Worm (Caenorhabditis elegans) whole organism, L1 larva: Measurements from ENCODE around the gene C01G5.4.

Experiments used
- C16A3.4 ChIP-seq: fragments of 150-350 bp; optimal IDR thresholded peaks from 2 replicates; lab custom pipeline; 2014; ENCODE audit warnings: missing biosample characterization, missing genetic modification characterization
- C34B4.2 ChIP-seq: sonication (generic microtip); optimal IDR thresholded peaks from 2 replicates; lab custom pipeline; 2017; ENCODE audit warnings: mild to moderate bottlenecking, missing genetic modification characterization, missing compliant biosample characterization
- aly-2 ChIP-seq: fragments of 150-350 bp; optimal IDR thresholded peaks from 2 replicates; lab custom pipeline; 2014; ENCODE audit warnings: missing biosample characterization, missing genetic modification characterization
- ama-1 ChIP-seq: fragments of 150-350 bp; optimal IDR thresholded peaks from 2 replicates; lab custom pipeline; 2014
- ceh-63 ChIP-seq: fragments of 200-800 bp; sonication (Bioruptor generic); optimal IDR thresholded peaks from 2 replicates; lab custom pipeline; 2018; ENCODE audit warnings: mild to moderate bottlenecking, missing genetic modification characterization, missing compliant biosample characterization
- ceh-8 ChIP-seq: fragments of 200-800 bp; sonication (Bioruptor generic); optimal IDR thresholded peaks from 2 replicates; lab custom pipeline; 2018; ENCODE audit warnings: mild to moderate bottlenecking, missing genetic modification characterization, moderate library complexity, missing compliant biosample characterization
- ceh-82 ChIP-seq, 3 experiments: fragments of 150-350 bp in 1 of 3; sonication (generic microtip) in 2 of 3; optimal IDR thresholded peaks; 2 replicates each; lab custom pipeline; 2014 to 2017; ENCODE audit warnings: missing biosample characterization in 3 of 3, missing genetic modification characterization in 3 of 3
- dpl-1 ChIP-seq, 3 experiments: fragments of 150-350 bp in 2 of 3; sonication (generic microtip) in 1 of 3; optimal IDR thresholded peaks; 2 replicates each; lab custom pipeline; 2014 to 2017; ENCODE audit warnings: missing biosample characterization in 3 of 3, missing genetic modification characterization in 3 of 3, missing genetic modification reagents in 3 of 3
- efl-1 ChIP-seq, 4 experiments: fragments of 150-350 bp; optimal IDR thresholded peaks in 3 of 4; peaks in 1 of 4; 1 replicate in 1 of 4; 2 replicates in 3 of 4; lab custom pipeline; 2014; ENCODE audit warnings: missing biosample characterization in 2 of 4, missing genetic modification characterization in 2 of 4, missing genetic modification reagents in 2 of 4
- efl-3 ChIP-seq: fragments of 200-800 bp; sonication (Bioruptor generic); optimal IDR thresholded peaks from 2 replicates; lab custom pipeline; 2018; ENCODE audit warnings: mild to moderate bottlenecking, missing genetic modification characterization, missing compliant biosample characterization
- egl-13 ChIP-seq: sonication (generic microtip); optimal IDR thresholded peaks from 2 replicates; lab custom pipeline; 2016; ENCODE audit warnings: missing genotype, missing genetic modification reagents, missing genetic modification characterization, missing compliant biosample characterization
- elt-2 ChIP-seq: sonication (generic microtip); optimal IDR thresholded peaks from 2 replicates; lab custom pipeline; 2016; ENCODE audit warnings: missing genetic modification characterization, mild to moderate bottlenecking, inconsistent platforms, missing compliant biosample characterization, missing genetic modification reagents
- elt-3 ChIP-seq, 6 experiments: fragments of 150-350 bp in 1 of 6; sonication (generic microtip); optimal IDR thresholded peaks; 2 replicates each; lab custom pipeline; 2017 to 2018; ENCODE audit warnings: missing biosample characterization in 6 of 6, missing genetic modification characterization in 6 of 6, inconsistent platforms in 1 of 6
- ets-5 ChIP-seq: fragments of 200-800 bp; sonication (Bioruptor generic); IDR thresholded peaks from 2 replicates; pipeline ENCODE4 v1.3.6; 2022; ENCODE audit warnings: missing genetic modification characterization, missing compliant biosample characterization
- fkh-10 ChIP-seq: sonication (generic microtip); optimal IDR thresholded peaks from 2 replicates; lab custom pipeline; 2017; ENCODE audit warnings: missing biosample characterization, missing genetic modification reagents, missing genetic modification characterization
- fkh-4 ChIP-seq: sonication (generic microtip); optimal IDR thresholded peaks from 2 replicates; lab custom pipeline; 2016; ENCODE audit warnings: missing compliant biosample characterization, missing genetic modification characterization, borderline replicate concordance
- fkh-8 ChIP-seq: sonication (generic microtip); optimal IDR thresholded peaks from 2 replicates; lab custom pipeline; 2016; ENCODE audit warnings: mild to moderate bottlenecking, missing genetic modification characterization, missing compliant biosample characterization
- fos-1 ChIP-seq: fragments of 150-350 bp; optimal IDR thresholded peaks from 2 replicates; lab custom pipeline; 2014; ENCODE audit warnings: missing biosample characterization, missing genetic modification characterization
- grh-1 ChIP-seq: fragments of 200-800 bp; sonication (Bioruptor generic); IDR thresholded peaks from 2 replicates; pipeline ENCODE4 v1.3.6; 2022; ENCODE audit warnings: missing genetic modification reagents, missing genetic modification characterization, missing compliant biosample characterization
- hlh-17 ChIP-seq: fragments of 200-800 bp; sonication (Bioruptor generic); optimal IDR thresholded peaks from 2 replicates; lab custom pipeline; 2018; ENCODE audit warnings: missing genetic modification characterization, mild to moderate bottlenecking, missing compliant biosample characterization, moderate library complexity, borderline replicate concordance
- hlh-4 ChIP-seq: sonication (generic microtip); optimal IDR thresholded peaks from 2 replicates; lab custom pipeline; 2016; ENCODE audit warnings: mild to moderate bottlenecking, missing genetic modification characterization, missing compliant biosample characterization
- hpl-2 ChIP-seq: fragments of 150-350 bp; optimal IDR thresholded peaks from 2 replicates; lab custom pipeline; 2014; ENCODE audit warnings: missing biosample characterization, missing genetic modification reagents, missing genetic modification characterization
- irx-1 ChIP-seq: sonication (generic microtip); optimal IDR thresholded peaks from 2 replicates; lab custom pipeline; 2016; ENCODE audit warnings: missing genetic modification characterization, missing compliant biosample characterization
- isw-1 ChIP-seq: fragments of 200-800 bp; sonication (Bioruptor generic); IDR thresholded peaks from 2 replicates; pipeline ENCODE4 v1.3.6; 2022; ENCODE audit warnings: missing genetic modification characterization, missing compliant biosample characterization
- lin-15B ChIP-seq: fragments of 150-350 bp; sonication (generic microtip); optimal IDR thresholded peaks from 3 replicates; lab custom pipeline; 2014; ENCODE audit warnings: missing biosample characterization, missing genetic modification characterization
- lin-39 ChIP-seq: fragments of 150-350 bp; optimal IDR thresholded peaks from 2 replicates; lab custom pipeline; 2014; ENCODE audit warnings: missing biosample characterization, missing genetic modification reagents, missing genetic modification characterization
- lir-3 ChIP-seq: sonication (generic microtip); optimal IDR thresholded peaks from 2 replicates; lab custom pipeline; 2016; ENCODE audit warnings: mild to moderate bottlenecking, missing genetic modification characterization, moderate library complexity, missing compliant biosample characterization; ENCODE audit not compliant: poor library complexity
- lsy-2 ChIP-seq, 2 experiments: fragments of 150-350 bp; optimal IDR thresholded peaks; 2 replicates each; lab custom pipeline; 2014; ENCODE audit warnings: missing biosample characterization in 2 of 2, missing genetic modification characterization in 2 of 2
- mab-9 ChIP-seq: fragments of 200-800 bp; sonication (Bioruptor generic); IDR thresholded peaks from 2 replicates; pipeline ENCODE4 v1.3.6; 2022; ENCODE audit warnings: missing genetic modification reagents, missing genetic modification characterization, missing compliant biosample characterization
- mef-2 ChIP-seq: fragments of 150-350 bp; optimal IDR thresholded peaks from 2 replicates; lab custom pipeline; 2014; ENCODE audit warnings: missing biosample characterization, missing genetic modification characterization
- mep-1 ChIP-seq: fragments of 150-350 bp; optimal IDR thresholded peaks from 2 replicates; lab custom pipeline; 2014; ENCODE audit warnings: missing biosample characterization, missing genetic modification characterization
- nhr-11 ChIP-seq: fragments of 150-350 bp; optimal IDR thresholded peaks from 2 replicates; lab custom pipeline; 2014; ENCODE audit warnings: missing biosample characterization, missing genetic modification characterization
- nhr-237 ChIP-seq: fragments of 150-350 bp; optimal IDR thresholded peaks from 2 replicates; lab custom pipeline; 2014; ENCODE audit warnings: missing biosample characterization, missing genetic modification characterization
- nhr-71 ChIP-seq: sonication (generic microtip); optimal IDR thresholded peaks from 2 replicates; lab custom pipeline; 2016; ENCODE audit warnings: mild to moderate bottlenecking, missing genetic modification characterization, moderate library complexity, missing compliant biosample characterization
- nhr-76 ChIP-seq: sonication (generic microtip); optimal IDR thresholded peaks from 2 replicates; lab custom pipeline; 2017; ENCODE audit warnings: missing biosample characterization, missing genetic modification characterization
- nhr-77 ChIP-seq: fragments of 150-350 bp; optimal IDR thresholded peaks from 2 replicates; lab custom pipeline; 2014; ENCODE audit warnings: missing biosample characterization, missing genetic modification characterization
- nhr-90 ChIP-seq: sonication (generic microtip); optimal IDR thresholded peaks from 2 replicates; lab custom pipeline; 2016; ENCODE audit warnings: mild to moderate bottlenecking, missing genetic modification characterization, missing compliant biosample characterization; ENCODE audit not compliant: poor library complexity
- pax-3 ChIP-seq: fragments of 200-800 bp; sonication (Bioruptor generic); optimal IDR thresholded peaks from 2 replicates; lab custom pipeline; 2018; ENCODE audit warnings: mild to moderate bottlenecking, missing genetic modification characterization, moderate library complexity, missing compliant biosample characterization
- sox-4 ChIP-seq: sonication (generic microtip); optimal IDR thresholded peaks from 2 replicates; lab custom pipeline; 2016; ENCODE audit warnings: missing genetic modification characterization, missing compliant biosample characterization
- sptf-1 ChIP-seq: fragments of 150-350 bp; optimal IDR thresholded peaks from 2 replicates; lab custom pipeline; 2014; ENCODE audit warnings: missing biosample characterization, missing genetic modification characterization
- tlp-1 ChIP-seq: fragments of 150-350 bp; optimal IDR thresholded peaks from 2 replicates; lab custom pipeline; 2014; ENCODE audit warnings: missing biosample characterization, missing genetic modification characterization
- unc-130 ChIP-seq: fragments of 150-350 bp; optimal IDR thresholded peaks from 2 replicates; lab custom pipeline; 2017; ENCODE audit warnings: missing biosample characterization, missing genetic modification characterization, inconsistent platforms
- zag-1 ChIP-seq: fragments of 150-350 bp; optimal IDR thresholded peaks from 2 replicates; lab custom pipeline; 2014; ENCODE audit warnings: missing biosample characterization, missing genetic modification characterization
- ztf-4 ChIP-seq: fragments of 150-350 bp; optimal IDR thresholded peaks from 2 replicates; lab custom pipeline; 2014; ENCODE audit warnings: missing biosample characterization, missing genetic modification characterization

The C01G5.4 gene

ce11 chrIV:6556624-6557368 is 25.2 kb downstream of the C01G5.4 start, which contains the start of gene try-3 (continued):
- TF ChIP-seq nhr-71 (peak; percentile 83), fkh-10 (peak; percentile 43), elt-3 (tag; optimal IDR thresholded peaks at IDR 0.05; lab: Kevin White, UChicago) (peak in 3 of 6 experiments; percentile 6 to 30 (median 13)), fos-1 (no peak), nhr-76 (no peak), lsy-2 (tag; optimal IDR thresholded peaks at IDR 0.05; lab: Kevin White, UChicago) (peak; percentile 60 to 72), mab-9 (GFP tag; lab: Robert Waterston, UW) (peak; percentile 37; the same call in 1 of the 2 replicates), fkh-8 (tag; lab: Kevin White, UChicago) (peak; percentile 82), ets-5 (no peak), efl-1 (optimal IDR thresholded peaks at IDR 0.05; lab: Kevin White, UChicago) (peak; percentile 60 to 72), efl-1 (GFP tag; optimal IDR thresholded peaks at IDR 0.05 in 1 of 2; lab: Kevin White, UChicago) (peak; percentile 56 to 95), ama-1 (no peak), hlh-17 (GFP tag; lab: Kevin White, UChicago) (no peak), efl-3 (GFP tag; lab: Kevin White, UChicago) (no peak), ztf-4 (tag; lab: Kevin White, UChicago) (no peak), nhr-77 (tag; lab: Kevin White, UChicago) (peak; percentile 62), fkh-4 (tag; lab: Kevin White, UChicago) (no peak), pax-3 (peak; percentile 52), grh-1 (GFP tag; lab: Robert Waterston, UW) (peak; percentile 52), isw-1 (peak; percentile 30), lir-3 (tag; lab: Kevin White, UChicago) (peak; percentile 54), sox-4 (no peak), dpl-1 (GFP tag; optimal IDR thresholded peaks at IDR 0.05; lab: Kevin White, UChicago) (peak; percentile 46 to 59 (median 48)), nhr-237 (tag; lab: Kevin White, UChicago) (peak; percentile 22), mep-1 (tag; lab: Kevin White, UChicago) (peak; percentile 63), aly-2 (tag; lab: Kevin White, UChicago) (no peak), ceh-8 (GFP tag; lab: Kevin White, UChicago) (peak; percentile 55), lin-39 (tag; lab: Kevin White, UChicago) (no peak), hpl-2 (GFP tag; lab: Kevin White, UChicago) (no peak), ceh-63 (no peak), mef-2 (tag; lab: Kevin White, UChicago) (no peak), ceh-82 (tag; optimal IDR thresholded peaks at IDR 0.05; lab: Kevin White, UChicago) (peak; percentile 30 to 70 (median 35)), C34B4.2 (tag; lab: Kevin White, UChicago) (no peak)

ce11 chrIV:6560434-6560833 is 28.9 kb downstream of the C01G5.4 start, which contains the start of gene best-9:
best-9 (plus strand) TSS chrIV:6560734.
- no peak for TF ChIP-seq grh-1 (GFP tag; lab: Robert Waterston, UW)

- TF ChIP-seq lin-15B (no peak), mab-9 (GFP tag; lab: Robert Waterston, UW) (no peak), C16A3.4 (tag; lab: Kevin White, UChicago) (no peak), nhr-90 (tag; lab: Kevin White, UChicago) (no peak), unc-130 (tag; lab: Kevin White, UChicago) (no peak), hlh-4 (no peak), tlp-1 (tag; lab: Kevin White, UChicago) (no peak), elt-2 (tag; lab: Kevin White, UChicago) (no peak), ceh-82 (tag; optimal IDR thresholded peaks at IDR 0.05; lab: Kevin White, UChicago) (no peak), irx-1 (tag; lab: Kevin White, UChicago) (no peak), nhr-77 (tag; lab: Kevin White, UChicago) (no peak), ama-1 (no peak), nhr-11 (tag; lab: Kevin White, UChicago) (no peak), egl-13 (tag; lab: Kevin White, UChicago) (no peak), sox-4 (no peak), sptf-1 (tag; lab: Kevin White, UChicago) (no peak), zag-1 (no peak)
Measured at ce11 chrIV:6562039-6562438, 30.5 kb downstream of the C01G5.4 start.
